Worm (Caenorhabditis elegans): ENCODE measurements around the gene R12B2.7.
A peak's percentile ranks its signal among the peaks of the same experiment; 100 is the strongest.

The R12B2.7 gene

DNA sequence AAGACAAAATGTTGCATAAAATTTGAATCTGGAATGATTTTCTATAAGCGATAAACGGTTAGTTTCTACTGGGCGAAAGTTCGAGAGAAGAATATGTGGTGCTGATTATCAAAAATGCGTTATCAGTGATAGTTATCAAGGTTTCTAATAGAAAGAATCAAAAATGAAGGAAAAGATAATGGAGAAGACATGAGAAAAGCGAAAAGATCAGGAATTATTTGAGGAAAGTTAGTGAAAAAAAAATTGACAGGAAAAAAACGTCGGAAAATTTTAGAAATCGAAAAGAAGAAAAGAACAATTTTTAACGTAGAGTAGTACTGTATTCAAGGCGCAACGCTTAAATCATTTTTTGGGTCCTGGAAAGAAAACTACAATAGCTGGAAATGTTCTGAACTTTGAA, 48.9 kb downstream of the R12B2.7 start, which contains the start of gene dnpp-1 (continued):
- TF ChIP-seq hlh-11 (tag; optimal IDR thresholded peaks at IDR 0.05) = peak; percentile 39
- TF ChIP-seq saeg-2 (GFP tag; IDR thresholded peaks at IDR 0.05) = no peak
- no peak for TF ChIP-seq F26F4.8 (GFP tag; conservative IDR thresholded peaks at IDR 0.05)
- TF ChIP-seq gei-8 (GFP tag; optimal IDR thresholded peaks at IDR 0.05) = no peak
- no peak for TF ChIP-seq rbr-2 (tag; optimal IDR thresholded peaks at IDR 0.05)
- TF ChIP-seq snpc-4 (tag; optimal IDR thresholded peaks at IDR 0.05) = no peak
- no peak for TF ChIP-seq lin-13 (GFP tag; optimal IDR thresholded peaks at IDR 0.05)
- no peak for TF ChIP-seq mxl-2 (GFP tag; conservative IDR thresholded peaks at IDR 0.05)
- no peak for TF ChIP-seq spr-3 (GFP tag; optimal IDR thresholded peaks at IDR 0.05)
- no peak for TF ChIP-seq daf-16 (GFP tag; optimal IDR thresholded peaks at IDR 0.05)
- TF ChIP-seq daf-16 (tag; optimal IDR thresholded peaks at IDR 0.05) = peak; percentile 48

DNA sequence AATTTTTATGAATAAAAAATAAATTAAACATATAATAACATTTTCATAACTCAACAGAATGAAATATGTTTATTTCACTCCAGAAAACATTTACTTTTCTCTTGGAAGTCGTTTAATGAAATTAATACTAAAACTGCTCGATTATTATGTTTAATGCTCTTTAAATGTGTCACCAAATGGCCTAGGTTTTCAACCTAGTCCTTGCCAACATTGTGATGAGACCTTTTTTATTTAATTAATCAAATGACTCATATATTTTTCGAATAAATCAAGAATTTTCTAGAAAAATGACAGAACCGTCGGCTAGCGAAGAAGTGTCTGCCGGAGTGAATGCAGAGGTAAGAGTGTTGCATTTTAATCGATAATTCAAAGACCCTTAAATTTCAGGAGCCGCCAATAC, 49.4 kb downstream of the R12B2.7 start, which contains the start of gene rabn-5:
rabn-5 (plus strand) TSS at position 284 of the 400 bp plus-strand sequence.
- TF ChIP-seq mes-2 (tag; optimal IDR thresholded peaks at IDR 0.05; ENCODE audit: poor library complexity, severe bottlenecking) (peak; percentile 64), hlh-30 (tag; optimal IDR thresholded peaks at IDR 0.05; ENCODE audit: insufficient read depth) (peak; percentile 40), dmd-6 (GFP tag; IDR thresholded peaks at IDR 0.05) (no peak), spr-3 (GFP tag; optimal IDR thresholded peaks at IDR 0.05) (no peak)

All from whole organism, L4 larva.